Worm (Caenorhabditis elegans): Measurements from ENCODE around the gene fbxa-64.

DNA sequence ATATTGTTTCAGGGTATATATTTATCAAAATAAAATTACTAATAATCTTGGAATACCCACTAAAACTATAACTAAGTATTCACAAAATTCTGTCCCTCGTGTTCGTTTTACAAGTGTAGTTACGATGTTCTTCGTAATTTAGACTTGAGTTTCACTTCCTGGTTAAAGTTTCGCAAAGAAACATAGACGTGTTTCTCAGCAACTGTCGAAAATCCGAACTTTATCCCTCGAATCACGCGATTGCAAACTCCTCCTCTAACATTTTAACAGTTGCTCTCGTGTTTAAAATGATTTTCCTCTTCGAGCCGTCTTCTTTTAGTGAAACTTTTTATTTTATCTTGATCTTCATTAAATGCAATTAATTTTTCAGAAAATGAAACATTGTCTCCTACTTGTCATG is 2.1 kb upstream of the fbxa-64 start, which contains the start of gene T28A11.2:
- no peak for TF ChIP-seq tab-1 (GFP tag; IDR thresholded peaks at IDR 0.05)
- TF ChIP-seq ztf-23 (GFP tag; IDR thresholded peaks at IDR 0.05) = no peak
- no peak for TF ChIP-seq T22C8.4 (GFP tag; IDR thresholded peaks at IDR 0.05)
- no peak for TF ChIP-seq klf-2 (GFP tag; conservative IDR thresholded peaks at IDR 0.05)
- no peak for TF ChIP-seq flt-1 (GFP tag; IDR thresholded peaks at IDR 0.05)
- no peak for TF ChIP-seq ref-1 (GFP tag; conservative IDR thresholded peaks at IDR 0.05)
- TF ChIP-seq ztf-29 (GFP tag; IDR thresholded peaks at IDR 0.05) = no peak

All from whole organism, midembryonic.